Worm (Caenorhabditis elegans): ENCODE results near the gene F42C5.3.

The F42C5.3 gene

DNA sequence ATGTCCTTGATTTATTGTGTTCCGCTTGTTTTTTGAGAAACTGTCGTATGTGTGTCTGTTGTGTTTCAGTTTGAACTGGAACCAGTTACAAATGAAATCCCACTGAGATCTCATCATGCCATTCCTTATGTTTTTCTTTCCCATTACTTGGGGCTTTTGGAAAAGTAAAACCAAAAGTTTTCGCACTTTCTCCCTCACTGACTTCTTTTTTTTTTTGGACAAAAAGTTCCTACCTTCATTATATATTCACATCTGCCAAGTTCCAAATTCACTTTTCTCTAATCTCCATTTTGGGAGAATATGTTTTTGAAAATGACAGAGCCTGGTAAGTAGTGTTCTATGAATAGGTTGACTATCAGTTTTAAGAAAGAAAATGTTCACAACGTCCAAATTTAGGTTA lies 10.7 kb downstream of the F42C5.3 start, which contains the start of gene C06E4.2:
C06E4.2 (plus strand) TSS at position 301 of the 400 bp plus-strand sequence.
- TF ChIP-seq nhr-76 (tag; optimal IDR thresholded peaks at IDR 0.05) (no peak), hlh-17 (GFP tag; optimal IDR thresholded peaks at IDR 0.05; ENCODE audit: borderline replicate concordance) (no peak), lin-39 (tag; optimal IDR thresholded peaks at IDR 0.05) (no peak), nhr-71 (tag; optimal IDR thresholded peaks at IDR 0.05) (no peak), C34B4.2 (tag; optimal IDR thresholded peaks at IDR 0.05) (no peak), mef-2 (tag; optimal IDR thresholded peaks at IDR 0.05) (no peak), nhr-90 (tag; optimal IDR thresholded peaks at IDR 0.05; ENCODE audit: poor library complexity) (no peak), aly-2 (tag; optimal IDR thresholded peaks at IDR 0.05) (no peak), fkh-4 (tag; optimal IDR thresholded peaks at IDR 0.05; ENCODE audit: borderline replicate concordance) (no peak), mep-1 (tag; optimal IDR thresholded peaks at IDR 0.05) (no peak), nhr-20 (tag; optimal IDR thresholded peaks at IDR 0.05) (no peak), ceh-88 (GFP tag; IDR thresholded peaks at IDR 0.05) (no peak), fkh-10 (GFP tag; optimal IDR thresholded peaks at IDR 0.05) (no peak), unc-62 (GFP tag; optimal IDR thresholded peaks at IDR 0.05) (no peak), dsc-1 (tag; optimal IDR thresholded peaks at IDR 0.05) (no peak), C04F5.9 (tag; optimal IDR thresholded peaks at IDR 0.05) (no peak)

ce11 chrIV:7274969-7275548 lies 12.3 kb downstream of the F42C5.3 start:
- TF ChIP-seq lin-14 (GFP tag; optimal IDR thresholded peaks at IDR 0.05) (peak; percentile 43), nhr-20 (tag; optimal IDR thresholded peaks at IDR 0.05) (peak; percentile 2), nhr-85 (tag) (no peak), fkh-8 (tag; optimal IDR thresholded peaks at IDR 0.05) (no peak), nhr-90 (tag; optimal IDR thresholded peaks at IDR 0.05; ENCODE audit: poor library complexity) (peak; percentile 18), C34B4.2 (tag; optimal IDR thresholded peaks at IDR 0.05) (no peak), nhr-47 (tag; optimal IDR thresholded peaks at IDR 0.05) (peak; percentile 11), elt-2 (tag; optimal IDR thresholded peaks at IDR 0.05) (peak; percentile 3), efl-1 (optimal IDR thresholded peaks at IDR 0.05) (no peak), efl-1 (GFP tag; optimal IDR thresholded peaks at IDR 0.05 in 1 of 2) (peak in 1 of 2 experiments; percentile 8), hpl-2 (GFP tag; optimal IDR thresholded peaks at IDR 0.05) (no peak), snu-23 (GFP tag; optimal IDR thresholded peaks at IDR 0.05) (peak; percentile 27)

DNA sequence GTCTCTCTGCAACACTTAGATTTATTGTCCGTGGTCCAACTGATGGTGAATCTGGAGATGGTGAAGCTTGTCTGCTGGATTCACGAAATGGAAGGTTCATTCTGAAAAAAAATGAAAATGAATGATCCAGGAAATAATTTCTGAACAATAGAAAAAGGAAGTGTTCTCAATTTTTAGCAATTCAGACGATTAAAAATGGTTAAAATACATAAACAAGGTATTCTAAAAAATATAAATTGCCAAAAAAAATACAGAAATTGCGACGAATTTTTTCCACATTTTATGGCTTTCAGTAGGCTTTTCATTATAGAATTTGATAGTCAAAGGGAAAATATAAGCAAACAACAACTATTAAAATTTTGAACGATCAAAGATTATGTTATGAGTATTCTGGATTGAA lies 24.2 kb downstream of the F42C5.3 start, which contains the start of gene glb-2:
glb-2 (minus strand) TSS at position 101 of the 400 bp plus-strand sequence.
- TF ChIP-seq rnt-1 (tag; optimal IDR thresholded peaks at IDR 0.05), result no peak
- TF ChIP-seq mep-1 (tag; optimal IDR thresholded peaks at IDR 0.05), result no peak

DNA sequence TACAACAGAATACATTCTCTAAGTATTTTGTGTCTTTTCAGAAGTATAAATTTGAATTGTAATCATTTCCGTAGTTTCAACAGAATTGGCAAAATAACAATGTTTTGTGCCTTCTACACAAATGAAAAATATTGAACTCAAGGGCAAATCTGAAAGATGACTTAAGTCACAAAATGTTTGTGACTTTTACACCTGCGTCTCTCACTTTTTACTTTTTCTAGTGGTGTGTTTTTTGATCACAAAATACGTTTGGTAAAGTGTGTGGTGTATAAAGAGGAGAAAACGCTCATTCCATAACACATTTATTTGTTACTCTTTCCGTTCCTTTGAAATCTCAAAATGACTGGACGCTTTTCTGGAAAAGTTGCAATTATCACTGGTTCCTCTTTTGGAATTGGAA lies 26.8 kb downstream of the F42C5.3 start, which contains the start of gene C06E4.3:
C06E4.3 (plus strand) TSS at position 289 of the 400 bp plus-strand sequence.
- peak; percentile 15 for TF ChIP-seq nhr-71 (tag; optimal IDR thresholded peaks at IDR 0.05)
- TF ChIP-seq unc-98 (GFP tag; IDR thresholded peaks at IDR 0.05), result no peak
- TF ChIP-seq nhr-19 (GFP tag; conservative IDR thresholded peaks at IDR 0.05), result no peak
- TF ChIP-seq nhr-77 (tag; optimal IDR thresholded peaks at IDR 0.05), result no peak
- no peak for TF ChIP-seq sox-4 (tag; optimal IDR thresholded peaks at IDR 0.05)
- TF ChIP-seq lsy-2 (tag; optimal IDR thresholded peaks at IDR 0.05), result no peak
- no peak for TF ChIP-seq nhr-11 (tag; optimal IDR thresholded peaks at IDR 0.05)
- no peak for TF ChIP-seq Y116A8C.19 (tag; optimal IDR thresholded peaks at IDR 0.05; ENCODE audit: borderline replicate concordance)
- no peak for TF ChIP-seq xbp-1 (tag; optimal IDR thresholded peaks at IDR 0.05)
- no peak for TF ChIP-seq tlp-1 (tag; optimal IDR thresholded peaks at IDR 0.05)
- TF ChIP-seq fos-1 (tag; optimal IDR thresholded peaks at IDR 0.05), result no peak
- TF ChIP-seq efl-1 (optimal IDR thresholded peaks at IDR 0.05), result no peak
- TF ChIP-seq efl-1 (GFP tag; optimal IDR thresholded peaks at IDR 0.05 in 1 of 2), result no peak
- TF ChIP-seq mep-1 (tag; optimal IDR thresholded peaks at IDR 0.05), result peak; percentile 25
- peak; percentile 73 for TF ChIP-seq lin-14 (GFP tag; optimal IDR thresholded peaks at IDR 0.05)
- TF ChIP-seq lin-15B (tag; optimal IDR thresholded peaks at IDR 0.05), result no peak
- TF ChIP-seq fkh-8 (tag; optimal IDR thresholded peaks at IDR 0.05), result peak; percentile 30
- no peak for TF ChIP-seq nhr-20 (tag; optimal IDR thresholded peaks at IDR 0.05)
- no peak for TF ChIP-seq lin-13 (GFP tag; optimal IDR thresholded peaks at IDR 0.05)
- no peak for TF ChIP-seq alr-1 (tag; optimal IDR thresholded peaks at IDR 0.05; ENCODE audit: borderline replicate concordance)
- TF ChIP-seq swsn-7 (tag; optimal IDR thresholded peaks at IDR 0.05), result no peak
- TF ChIP-seq nhr-47 (tag; optimal IDR thresholded peaks at IDR 0.05), result no peak
- TF ChIP-seq ama-1 (optimal IDR thresholded peaks at IDR 0.05), result no peak
- no peak for TF ChIP-seq sup-37 (GFP tag; optimal IDR thresholded peaks at IDR 0.05)
- TF ChIP-seq ceh-90 (tag; optimal IDR thresholded peaks at IDR 0.05), result no peak
- TF ChIP-seq aly-2 (tag; optimal IDR thresholded peaks at IDR 0.05), result no peak
- no peak for TF ChIP-seq hlh-4 (tag; optimal IDR thresholded peaks at IDR 0.05)
- TF ChIP-seq isw-1 (GFP tag; IDR thresholded peaks at IDR 0.05), result no peak
- TF ChIP-seq skn-1 (tag; optimal IDR thresholded peaks at IDR 0.05), result peak; percentile 13
- no peak for TF ChIP-seq lin-35 (GFP tag; optimal IDR thresholded peaks at IDR 0.05)

Data from whole organism, L1 larva.